Worm (Caenorhabditis elegans): ENCODE measurements around the gene unc-104.
"Not testable (repeated sequence)": the region's sequence is repeated elsewhere in the genome, so short reads cannot be mapped to it uniquely, and the experiment has no call there.

Gene unc-104

DNA sequence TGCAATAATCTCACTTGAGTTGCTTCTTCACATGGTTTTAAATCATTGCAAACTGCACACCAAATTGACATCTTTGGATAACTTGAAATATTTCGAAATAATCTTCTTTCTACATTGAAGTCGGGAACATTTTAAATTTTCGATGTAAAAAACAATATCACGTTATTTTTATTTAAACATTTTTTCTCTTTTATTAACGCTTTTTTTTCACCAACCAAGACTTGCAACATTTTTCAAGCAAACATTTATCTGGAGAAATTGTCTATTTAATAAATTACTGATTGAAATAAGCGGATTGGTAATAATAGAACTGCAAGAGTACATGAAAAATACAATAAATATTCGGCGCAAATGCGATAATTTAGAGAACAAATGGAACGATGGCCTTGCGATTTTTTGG, 24.3 kb upstream of the unc-104 start, which contains the start of gene C15F1.5:
C15F1.5 (minus strand) TSS at position 101 of the 400 bp plus-strand sequence.
- TF ChIP-seq ceh-13 (GFP tag; optimal IDR thresholded peaks at IDR 0.05) (no peak), hnd-1 (tag; optimal IDR thresholded peaks at IDR 0.05) (no peak), hmbx-1 (tag; optimal IDR thresholded peaks at IDR 0.05) (no peak), ets-7 (tag; optimal IDR thresholded peaks at IDR 0.05) (no peak), tra-4 (tag; optimal IDR thresholded peaks at IDR 0.05) (no peak), pes-1 (GFP tag; IDR thresholded peaks at IDR 0.05) (no peak), flt-1 (GFP tag; IDR thresholded peaks at IDR 0.05) (no peak), ama-1 (optimal IDR thresholded peaks at IDR 0.05) (no peak), hmg-4 (GFP tag; optimal IDR thresholded peaks at IDR 0.05) (no peak)

DNA sequence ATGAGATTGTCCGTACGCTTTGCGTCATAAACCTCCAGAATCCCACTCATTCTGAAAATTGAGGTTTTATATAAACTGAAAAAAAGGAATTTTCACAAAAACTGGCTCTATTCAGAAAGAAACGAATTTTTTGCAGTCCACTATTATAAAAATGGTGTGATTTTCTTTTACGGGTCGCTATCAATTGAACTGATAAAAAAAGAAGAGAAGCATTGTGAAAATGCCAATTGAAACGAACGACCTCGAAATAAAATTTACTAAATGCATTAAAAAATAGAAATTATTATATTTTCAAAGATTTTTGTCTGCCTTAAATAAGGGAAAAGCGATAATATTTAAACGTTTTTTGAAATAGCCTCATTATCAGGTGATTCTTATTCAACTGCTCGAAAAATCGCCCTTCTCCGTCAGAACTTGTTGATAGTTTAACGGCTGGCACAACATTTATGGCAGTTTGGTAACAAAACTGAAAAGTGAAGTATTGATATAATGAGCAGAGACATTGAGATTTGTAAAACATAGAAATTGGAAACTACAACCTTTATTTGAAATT, 22.5 kb upstream of the unc-104 start, which contains the start of gene art-1:
art-1 (minus strand) TSS at position 51 of the 553 bp plus-strand sequence.
- TF ChIP-seq B0310.2 (tag; optimal IDR thresholded peaks at IDR 0.05) (no peak), sea-1 (GFP tag; conservative IDR thresholded peaks at IDR 0.05) (no peak), tbx-11 (GFP tag; IDR thresholded peaks at IDR 0.05) (no peak), flt-1 (GFP tag; IDR thresholded peaks at IDR 0.05) (no peak), ceh-13 (GFP tag; optimal IDR thresholded peaks at IDR 0.05) (no peak), ama-1 (optimal IDR thresholded peaks at IDR 0.05) (no peak), tbx-37 (GFP tag; conservative IDR thresholded peaks at IDR 0.05) (no peak), ceh-36 (tag; optimal IDR thresholded peaks at IDR 0.05) (no peak)

DNA sequence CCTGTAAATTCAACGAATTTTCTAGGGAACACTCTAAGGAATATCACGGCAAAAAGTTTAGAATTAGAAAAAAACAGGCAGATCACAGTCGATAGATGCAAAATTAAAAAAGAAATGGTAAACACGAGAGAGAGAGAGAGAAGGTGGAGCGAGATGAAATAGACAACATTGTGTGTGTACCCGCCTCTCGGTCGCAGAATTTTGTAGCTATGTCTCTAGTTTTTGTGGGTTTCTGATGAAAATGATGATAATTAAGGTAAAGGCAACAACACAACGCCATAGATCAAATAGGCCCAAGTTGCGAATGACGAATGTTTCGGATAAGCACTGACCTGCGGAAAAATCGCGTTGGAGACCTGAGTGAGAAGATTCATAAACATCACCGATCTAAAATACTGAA, 21.3 kb upstream of the unc-104 start, which contains the start of gene sod-1:
sod-1 (minus strand) TSS at position 387 of the 400 bp plus-strand sequence.
- TF ChIP-seq scrt-1 (GFP tag; IDR thresholded peaks at IDR 0.05) (no peak), tra-4 (tag; optimal IDR thresholded peaks at IDR 0.05) (no peak), B0310.2 (tag; optimal IDR thresholded peaks at IDR 0.05) (no peak), F13C5.2 (tag; optimal IDR thresholded peaks at IDR 0.05) (no peak), sea-1 (GFP tag; conservative IDR thresholded peaks at IDR 0.05) (no peak), tbx-37 (GFP tag; conservative IDR thresholded peaks at IDR 0.05) (no peak), ceh-13 (GFP tag; optimal IDR thresholded peaks at IDR 0.05) (no peak), hnd-1 (tag; optimal IDR thresholded peaks at IDR 0.05) (no peak), ets-7 (tag; optimal IDR thresholded peaks at IDR 0.05) (no peak), flt-1 (GFP tag; IDR thresholded peaks at IDR 0.05) (no peak), ama-1 (optimal IDR thresholded peaks at IDR 0.05) (no peak), hmg-4 (GFP tag; optimal IDR thresholded peaks at IDR 0.05) (no peak), tbx-11 (GFP tag; IDR thresholded peaks at IDR 0.05) (no peak), pes-1 (GFP tag; IDR thresholded peaks at IDR 0.05) (no peak), ceh-36 (tag; optimal IDR thresholded peaks at IDR 0.05) (no peak), aly-1 (tag; optimal IDR thresholded peaks at IDR 0.05) (no peak), hmbx-1 (tag; optimal IDR thresholded peaks at IDR 0.05) (no peak)

DNA sequence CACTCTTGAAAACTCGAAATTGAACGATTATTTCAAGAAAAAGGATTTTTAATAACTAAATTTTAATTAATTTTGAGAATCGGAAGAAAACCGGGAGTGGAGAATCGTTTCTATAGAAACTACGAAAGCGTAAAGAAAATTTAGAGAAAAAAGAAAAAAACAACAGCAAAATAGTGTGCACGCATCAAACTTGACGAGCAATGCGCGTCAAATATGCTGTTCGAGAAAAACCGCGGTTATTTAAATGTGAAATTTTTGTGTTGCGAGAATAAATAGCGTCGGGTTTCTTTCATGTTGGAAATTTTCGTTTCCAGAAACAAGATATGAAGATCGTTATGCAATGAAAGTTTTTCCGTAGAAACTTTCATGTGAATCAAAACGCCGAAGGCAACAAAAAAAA, 20.8 kb upstream of the unc-104 start:
- TF ChIP-seq F13C5.2 (tag; optimal IDR thresholded peaks at IDR 0.05) (no peak), ceh-36 (tag; optimal IDR thresholded peaks at IDR 0.05) (no peak), aly-1 (tag; optimal IDR thresholded peaks at IDR 0.05) (no peak), scrt-1 (GFP tag; IDR thresholded peaks at IDR 0.05) (no peak), hmg-4 (GFP tag; optimal IDR thresholded peaks at IDR 0.05) (no peak), ceh-13 (GFP tag; optimal IDR thresholded peaks at IDR 0.05) (no peak), sea-1 (GFP tag; conservative IDR thresholded peaks at IDR 0.05) (no peak), hnd-1 (tag; optimal IDR thresholded peaks at IDR 0.05) (no peak), pes-1 (GFP tag; IDR thresholded peaks at IDR 0.05) (no peak), tra-4 (tag; optimal IDR thresholded peaks at IDR 0.05) (no peak), ama-1 (optimal IDR thresholded peaks at IDR 0.05) (no peak), ets-7 (tag; optimal IDR thresholded peaks at IDR 0.05) (no peak), tbx-11 (GFP tag; IDR thresholded peaks at IDR 0.05) (no peak), B0310.2 (tag; optimal IDR thresholded peaks at IDR 0.05) (no peak), tbx-37 (GFP tag; conservative IDR thresholded peaks at IDR 0.05) (no peak), hmbx-1 (tag; optimal IDR thresholded peaks at IDR 0.05) (no peak), flt-1 (GFP tag; IDR thresholded peaks at IDR 0.05) (no peak)

DNA sequence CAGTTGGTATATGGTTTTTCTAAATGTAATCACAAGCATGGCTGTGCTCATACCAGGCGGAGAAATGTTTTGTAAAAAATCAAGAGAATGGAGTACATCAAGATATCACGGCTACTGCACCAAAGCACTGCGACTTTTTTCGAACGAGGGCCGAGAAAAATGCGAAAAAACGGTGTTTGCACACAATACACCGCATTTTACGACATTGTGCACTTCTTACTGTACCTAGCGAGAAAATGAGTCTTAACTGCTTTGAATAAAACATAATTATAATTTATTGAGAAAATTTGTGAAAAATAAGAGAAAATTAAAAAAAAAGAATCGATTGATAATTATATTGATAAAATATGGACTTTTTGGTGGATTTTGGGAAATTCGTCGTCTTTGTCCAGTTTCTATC, 19.1 kb upstream of the unc-104 start:
- TF ChIP-seq F13C5.2 (tag; optimal IDR thresholded peaks at IDR 0.05): no peak
- no peak for TF ChIP-seq tbx-11 (GFP tag; IDR thresholded peaks at IDR 0.05)
- TF ChIP-seq hmg-4 (GFP tag; optimal IDR thresholded peaks at IDR 0.05): no peak
- no peak for TF ChIP-seq hnd-1 (tag; optimal IDR thresholded peaks at IDR 0.05)
- no peak for TF ChIP-seq tbx-37 (GFP tag; conservative IDR thresholded peaks at IDR 0.05)
- TF ChIP-seq pes-1 (GFP tag; IDR thresholded peaks at IDR 0.05): no peak
- no peak for TF ChIP-seq ceh-13 (GFP tag; optimal IDR thresholded peaks at IDR 0.05)
- no peak for TF ChIP-seq ets-7 (tag; optimal IDR thresholded peaks at IDR 0.05)
- no peak for TF ChIP-seq ama-1 (optimal IDR thresholded peaks at IDR 0.05)
- no peak for TF ChIP-seq flt-1 (GFP tag; IDR thresholded peaks at IDR 0.05)
- no peak for TF ChIP-seq sea-1 (GFP tag; conservative IDR thresholded peaks at IDR 0.05)

DNA sequence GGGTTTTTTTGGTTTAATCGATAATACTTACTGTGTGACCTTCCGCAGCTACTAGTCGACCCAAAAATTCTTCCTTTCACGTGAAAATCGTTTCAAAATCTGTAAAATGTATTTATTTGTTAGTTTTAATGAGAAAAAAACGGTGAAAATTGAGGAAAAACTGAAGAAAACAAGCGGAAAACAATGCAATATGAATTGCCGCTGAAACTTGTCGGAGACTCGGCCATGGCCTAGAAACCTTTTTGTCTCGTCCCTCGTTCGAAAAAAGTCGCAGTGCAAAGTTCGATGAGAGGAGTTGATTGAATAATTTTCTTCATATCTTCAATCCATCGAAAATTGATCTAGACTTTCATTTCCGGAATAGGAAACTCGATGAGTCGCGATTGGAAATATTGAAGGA, 17.1 kb upstream of the unc-104 start, which contains the start of gene C15F1.8:
C15F1.8 (minus strand) TSS at position 101 of the 400 bp plus-strand sequence.
- not testable (repeated sequence) for TF ChIP-seq ceh-36 (tag; optimal IDR thresholded peaks at IDR 0.05); B0310.2 (tag; optimal IDR thresholded peaks at IDR 0.05); ama-1 (optimal IDR thresholded peaks at IDR 0.05)

DNA sequence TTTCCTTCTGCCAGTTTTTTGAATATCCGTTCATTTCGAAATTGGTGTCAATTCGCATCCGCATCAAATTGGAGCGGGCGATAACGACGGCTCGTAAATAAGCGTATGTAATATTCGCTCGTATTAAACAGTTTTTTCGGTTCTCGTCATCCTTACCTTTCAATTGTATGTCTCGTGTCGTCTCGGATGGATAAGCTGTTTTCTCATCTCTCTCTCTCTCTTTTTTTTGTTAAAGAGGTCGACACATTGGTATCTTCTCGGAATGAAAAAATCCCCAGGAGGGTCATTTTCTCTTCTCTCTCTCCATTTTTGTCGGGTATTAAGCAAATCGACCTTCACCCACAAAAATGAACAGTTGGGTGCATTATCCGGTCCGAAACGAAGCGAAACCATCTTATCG, 15.9 kb upstream of the unc-104 start:
- TF ChIP-seq tbx-37 (GFP tag; conservative IDR thresholded peaks at IDR 0.05) (no peak), sea-1 (GFP tag; conservative IDR thresholded peaks at IDR 0.05) (no peak), flt-1 (GFP tag; IDR thresholded peaks at IDR 0.05) (no peak), ama-1 (optimal IDR thresholded peaks at IDR 0.05) (no peak), ceh-13 (GFP tag; optimal IDR thresholded peaks at IDR 0.05) (no peak), hmbx-1 (tag; optimal IDR thresholded peaks at IDR 0.05) (no peak), ceh-36 (tag; optimal IDR thresholded peaks at IDR 0.05) (no peak), scrt-1 (GFP tag; IDR thresholded peaks at IDR 0.05) (no peak), F13C5.2 (tag; optimal IDR thresholded peaks at IDR 0.05) (no peak), tbx-11 (GFP tag; IDR thresholded peaks at IDR 0.05) (no peak), pes-1 (GFP tag; IDR thresholded peaks at IDR 0.05) (no peak)

Data from whole organism, early embryonic.